Fruit fly (Drosophila melanogaster): ENCODE results near the gene CG14664.

DNA sequence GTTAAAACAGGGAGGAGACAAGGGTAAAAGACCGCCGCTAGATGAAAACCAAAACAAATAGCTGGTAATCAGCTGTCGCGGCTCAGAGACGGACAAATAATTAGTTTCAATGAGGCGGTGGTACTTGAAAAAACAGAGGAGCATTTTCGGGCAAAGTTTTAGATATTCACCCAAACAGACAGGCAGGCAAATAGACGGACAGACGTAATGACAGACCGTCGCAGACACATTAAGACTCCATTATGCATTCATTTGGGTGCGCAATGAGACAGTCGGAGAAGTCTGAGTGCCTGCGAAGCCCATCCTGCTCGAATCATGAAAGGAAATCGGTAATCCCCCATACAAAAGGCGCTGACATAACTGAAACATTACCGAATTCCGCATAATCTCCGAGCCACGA, 12.5 kb upstream of the CG14664 start:
- TF ChIP-seq GATAd (GFP tag; optimal IDR thresholded peaks at IDR 0.05) (no peak), dl (GFP tag; optimal IDR thresholded peaks at IDR 0.05; ENCODE audit: insufficient read depth in 1 of 2, partially characterized antibody in 2 of 2) (no peak), psq (GFP tag; optimal IDR thresholded peaks at IDR 0.05) (no peak), jim (GFP tag; optimal IDR thresholded peaks at IDR 0.05) (no peak), Hr78 (GFP tag; optimal IDR thresholded peaks at IDR 0.05) (no peak), fru (GFP tag; optimal IDR thresholded peaks at IDR 0.05) (no peak), N (GFP tag; optimal IDR thresholded peaks at IDR 0.05) (no peak)

Measured in whole organism, wandering third instar larva.